Worm (Caenorhabditis elegans): Measurements from ENCODE around the gene pax-1.

DNA sequence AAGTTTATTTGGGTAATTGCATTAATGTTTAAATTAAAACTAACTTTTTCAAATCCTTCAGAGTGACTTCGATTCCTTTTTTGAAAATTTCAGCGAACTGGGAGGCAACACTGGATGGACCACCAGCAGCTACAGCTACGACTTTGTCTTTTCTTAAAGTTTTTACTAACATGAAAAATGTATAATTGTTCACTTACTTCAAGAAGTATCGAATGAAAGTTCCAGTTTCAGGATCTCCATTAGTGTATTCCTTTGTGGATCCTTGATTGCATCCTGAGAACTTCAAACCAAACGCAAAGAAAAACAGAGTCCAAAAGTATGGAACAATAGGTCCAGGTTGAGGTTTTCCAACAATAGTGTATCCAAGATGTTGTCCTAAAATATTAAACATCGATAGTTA, 27.7 kb upstream of the pax-1 start:
- TF ChIP-seq skn-1 (tag; optimal IDR thresholded peaks at IDR 0.05) (no peak), nhr-76 (tag; optimal IDR thresholded peaks at IDR 0.05) (no peak), swsn-7 (tag; optimal IDR thresholded peaks at IDR 0.05) (no peak)

Data from whole organism, L1 larva.